Worm (Caenorhabditis elegans) whole organism, midembryonic: ENCODE results near the gene hlh-27.

Source experiments
- T22C8.4 ChIP-seq: fragments of 200-800 bp; sonication (Bioruptor generic); IDR thresholded peaks from 2 replicates; pipeline ENCODE4 v1.3.6; 2022; ENCODE audit warnings: missing genetic modification characterization, missing compliant biosample characterization
- flt-1 ChIP-seq: fragments of 200-800 bp; sonication (Bioruptor generic); IDR thresholded peaks from 2 replicates; pipeline ENCODE4 v1.3.6; 2022; ENCODE audit warnings: missing genetic modification characterization, missing compliant biosample characterization
- klf-2 ChIP-seq: fragments of 200-800 bp; sonication (Bioruptor generic); conservative IDR thresholded peaks from 2 replicates; pipeline ENCODE4 v1.3.6; 2022; ENCODE audit warnings: missing genetic modification reagents, missing genetic modification characterization, missing compliant biosample characterization
- med-1 ChIP-seq: sonication (generic microtip); optimal IDR thresholded peaks from 2 replicates; lab custom pipeline; 2017; ENCODE audit warnings: missing genetic modification characterization, mild to moderate bottlenecking, missing compliant biosample characterization, antibody characterized with exemption, missing genetic modification reagents; ENCODE audit not compliant: insufficient read depth
- ref-1 ChIP-seq: fragments of 200-800 bp; sonication (Bioruptor generic); conservative IDR thresholded peaks from 2 replicates; pipeline ENCODE4 v1.3.6; 2022; ENCODE audit warnings: missing genetic modification reagents, missing genetic modification characterization, missing compliant biosample characterization
- tab-1 ChIP-seq: fragments of 200-800 bp; sonication (Bioruptor generic); IDR thresholded peaks from 2 replicates; pipeline ENCODE4 v1.3.6; 2022; ENCODE audit warnings: missing genetic modification characterization, missing compliant biosample characterization
- ztf-23 ChIP-seq: fragments of 200-800 bp; sonication (Bioruptor generic); IDR thresholded peaks from 2 replicates; pipeline ENCODE4 v1.3.6; 2022; ENCODE audit warnings: missing genetic modification reagents, missing genetic modification characterization, missing compliant biosample characterization
- ztf-29 ChIP-seq: fragments of 200-800 bp; sonication (Bioruptor generic); IDR thresholded peaks from 2 replicates; pipeline ENCODE4 v1.3.6; 2022; ENCODE audit warnings: missing genetic modification reagents, missing genetic modification characterization, missing compliant biosample characterization

DNA sequence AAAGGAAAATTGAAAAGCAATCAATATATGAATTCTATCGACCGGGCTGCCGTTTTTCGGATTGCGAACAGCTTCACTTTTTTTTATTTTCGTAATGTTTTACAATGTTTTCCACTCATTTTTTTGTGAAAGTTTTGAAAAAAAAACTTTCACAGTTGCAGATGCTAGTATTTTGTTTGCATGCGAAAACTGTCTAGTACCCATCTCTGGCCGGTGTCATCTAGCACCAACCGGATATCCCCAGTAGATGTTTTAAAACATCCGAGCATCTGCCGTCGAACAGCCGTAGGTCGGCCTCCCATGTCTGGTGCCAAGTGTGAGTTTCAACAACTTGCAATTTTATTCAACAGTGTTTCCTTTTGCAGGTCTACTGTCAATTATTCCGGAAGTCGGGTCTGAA, 18.6 kb downstream of the hlh-27 start, which contains the start of gene ZK177.12:
- TF ChIP-seq flt-1 (GFP tag; lab: Robert Waterston, UW) (no peak), ztf-23 (GFP tag; lab: Robert Waterston, UW) (no peak), ref-1 (GFP tag; lab: Robert Waterston, UW) (no peak), ztf-29 (GFP tag; lab: Robert Waterston, UW) (no peak), T22C8.4 (GFP tag; lab: Robert Waterston, UW) (no peak), klf-2 (GFP tag; lab: Robert Waterston, UW) (no peak), tab-1 (no peak), med-1 (no peak)
